Worm (Caenorhabditis elegans): ENCODE measurements around the gene Y38E10A.22.

- TF ChIP-seq attf-6 (GFP tag; IDR thresholded peaks at IDR 0.05) (no peak), sea-2 (GFP tag; IDR thresholded peaks at IDR 0.05) (no peak), athp-1 (tag; optimal IDR thresholded peaks at IDR 0.05) (no peak), ceh-58 (GFP tag; IDR thresholded peaks at IDR 0.05) (no peak), ama-1 (optimal IDR thresholded peaks at IDR 0.05) (no peak), ama-1 (GFP tag; optimal IDR thresholded peaks at IDR 0.05) (no peak)
Observed at ce11 chrII:12696116-12696515, 18.5 kb upstream of the Y38E10A.22 start.

Measured in whole organism, young adult.